Fruit fly (Drosophila melanogaster) whole organism, prepupa: ENCODE data around the gene Mics1.

Experiments used
- Blimp-1 ChIP-seq: fragments of 200-800 bp; sonication (Bioruptor generic); optimal IDR thresholded peaks from 3 replicates; lab custom pipeline; 2017; ENCODE audit warnings: missing biosample characterization, missing genetic modification characterization, mild to moderate bottlenecking, moderate library complexity, missing genetic modification reagents
- CG10631 ChIP-seq: fragments of 200-800 bp; sonication (Bioruptor generic); optimal IDR thresholded peaks from 2 replicates; lab custom pipeline; 2016; ENCODE audit warnings: missing biosample characterization, missing genetic modification characterization
- CG10669 ChIP-seq: fragments of 200-800 bp; sonication (Bioruptor generic); optimal IDR thresholded peaks from 3 replicates; lab custom pipeline; 2018; ENCODE audit warnings: missing biosample characterization, mild to moderate bottlenecking, missing genetic modification characterization, moderate library complexity
- CG11294 ChIP-seq: fragments of 200-800 bp; sonication (Bioruptor generic); IDR thresholded peaks from 2 replicates; pipeline ENCODE4 v1.3.6; 2022; ENCODE audit warnings: missing biosample characterization, missing genetic modification characterization
- CG11762 ChIP-seq: fragments of 200-800 bp; sonication (Bioruptor generic); optimal IDR thresholded peaks from 3 replicates; lab custom pipeline; 2016; ENCODE audit warnings: missing biosample characterization, missing genetic modification characterization; ENCODE audit not compliant: insufficient read depth
- CG11902 ChIP-seq: fragments of 200-800 bp; sonication (Bioruptor generic); optimal IDR thresholded peaks from 3 replicates; lab custom pipeline; 2016; ENCODE audit warnings: missing biosample characterization, missing genetic modification characterization
- CG15336 ChIP-seq: fragments of 200-800 bp; sonication (Bioruptor generic); IDR thresholded peaks from 2 replicates; pipeline ENCODE4 v1.3.6; 2022; ENCODE audit warnings: missing biosample characterization, missing genetic modification characterization
- CG1621 ChIP-seq: fragments of 200-800 bp; sonication (Bioruptor generic); optimal IDR thresholded peaks from 3 replicates; lab custom pipeline; 2018; ENCODE audit warnings: missing biosample characterization, mild to moderate bottlenecking, missing genetic modification characterization
- CG16779 ChIP-seq: fragments of 200-800 bp; sonication (Bioruptor generic); optimal IDR thresholded peaks from 3 replicates; lab custom pipeline; 2017; ENCODE audit warnings: missing biosample characterization, mild to moderate bottlenecking, missing genetic modification characterization
- CG3032 ChIP-seq: fragments of 200-800 bp; optimal IDR thresholded peaks from 2 replicates; lab custom pipeline; 2019; ENCODE audit warnings: missing biosample characterization, mild to moderate bottlenecking, missing genetic modification characterization, moderate library complexity
- CG31627 ChIP-seq: fragments of 200-800 bp; sonication (Bioruptor generic); optimal IDR thresholded peaks from 3 replicates; lab custom pipeline; 2016; ENCODE audit warnings: missing biosample characterization, missing genetic modification characterization
- CG34406 ChIP-seq: fragments of 200-800 bp; sonication (Bioruptor generic); optimal IDR thresholded peaks from 3 replicates; lab custom pipeline; 2016; ENCODE audit warnings: missing biosample characterization, missing genetic modification characterization
- CG3919 ChIP-seq: fragments of 200-800 bp; sonication (Bioruptor generic); optimal IDR thresholded peaks from 3 replicates; lab custom pipeline; 2016; ENCODE audit warnings: missing biosample characterization, missing genetic modification characterization
- CG4318 ChIP-seq: fragments of 200-800 bp; sonication (Bioruptor generic); optimal IDR thresholded peaks from 3 replicates; lab custom pipeline; 2017; ENCODE audit warnings: missing biosample characterization, mild to moderate bottlenecking, missing genetic modification characterization
- CG6163 ChIP-seq: fragments of 200-800 bp; sonication (Bioruptor generic); IDR thresholded peaks from 3 replicates; pipeline ENCODE4 v1.3.6; 2022; ENCODE audit warnings: missing biosample characterization, missing genetic modification characterization
- CG6276 ChIP-seq: fragments of 200-800 bp; sonication (Bioruptor generic); optimal IDR thresholded peaks from 2 replicates; lab custom pipeline; 2017; ENCODE audit warnings: missing biosample characterization, mild to moderate bottlenecking, missing genetic modification characterization
- CG6808 ChIP-seq: fragments of 200-800 bp; sonication (Bioruptor generic); optimal IDR thresholded peaks from 3 replicates; lab custom pipeline; 2017; ENCODE audit warnings: missing biosample characterization, missing genetic modification characterization, mild to moderate bottlenecking, moderate library complexity, missing genetic modification reagents
- CG6854 ChIP-seq: fragments of 200-800 bp; sonication (Bioruptor generic); optimal IDR thresholded peaks from 2 replicates; lab custom pipeline; 2017; ENCODE audit warnings: missing biosample characterization, mild to moderate bottlenecking, missing genetic modification characterization
- CG7368 ChIP-seq: fragments of 200-800 bp; sonication (Bioruptor generic); optimal IDR thresholded peaks from 3 replicates; lab custom pipeline; 2016; ENCODE audit warnings: missing biosample characterization, missing genetic modification characterization
- CG8119 ChIP-seq: fragments of 200-800 bp; sonication (Bioruptor generic); IDR thresholded peaks from 3 replicates; pipeline ENCODE4 v1.3.6; 2022; ENCODE audit warnings: missing biosample characterization, missing genetic modification characterization
- CG8319 ChIP-seq: fragments of 200-800 bp; sonication (Bioruptor generic); optimal IDR thresholded peaks from 3 replicates; lab custom pipeline; 2016; ENCODE audit warnings: missing biosample characterization, missing genetic modification characterization
- CG9139 ChIP-seq: fragments of 200-800 bp; sonication (Bioruptor generic); optimal IDR thresholded peaks from 3 replicates; lab custom pipeline; 2017; ENCODE audit warnings: missing biosample characterization, mild to moderate bottlenecking, missing genetic modification characterization
- Eip75B ChIP-seq: fragments of 200-800 bp; sonication (Bioruptor generic); optimal IDR thresholded peaks from 3 replicates; lab custom pipeline; 2016; ENCODE audit warnings: missing biosample characterization, missing genetic modification characterization
- Eip78C ChIP-seq: fragments of 200-800 bp; sonication (Bioruptor generic); peaks from one replicate; lab custom pipeline; 2016; ENCODE audit warnings: missing biosample characterization, missing genetic modification characterization
- Hr38 ChIP-seq: sonication (Bioruptor generic); optimal IDR thresholded peaks from 2 replicates; lab custom pipeline; 2016; ENCODE audit warnings: missing biosample characterization, missing genetic modification characterization
- Hr39 ChIP-seq: fragments of 200-800 bp; sonication (Bioruptor generic); optimal IDR thresholded peaks from 2 replicates; lab custom pipeline; 2016; ENCODE audit warnings: missing biosample characterization, missing genetic modification characterization
- Hr4 ChIP-seq: fragments of 200-800 bp; sonication (Bioruptor generic); optimal IDR thresholded peaks from 3 replicates; lab custom pipeline; 2016; ENCODE audit warnings: missing biosample characterization, missing genetic modification characterization
- Lpt ChIP-seq: fragments of 200-800 bp; sonication (Bioruptor generic); optimal IDR thresholded peaks from 3 replicates; lab custom pipeline; 2016; ENCODE audit warnings: missing biosample characterization, missing genetic modification characterization
- Met ChIP-seq: fragments of 200-800 bp; sonication (Bioruptor generic); optimal IDR thresholded peaks from 3 replicates; lab custom pipeline; 2016; ENCODE audit warnings: missing biosample characterization, missing genetic modification characterization
- OdsH ChIP-seq: fragments of 200-800 bp; sonication (Bioruptor generic); optimal IDR thresholded peaks from 3 replicates; lab custom pipeline; 2016; ENCODE audit warnings: missing biosample characterization, missing genetic modification characterization
- Smox ChIP-seq: fragments of 200-800 bp; sonication (Bioruptor generic); optimal IDR thresholded peaks from 3 replicates; lab custom pipeline; 2016; ENCODE audit warnings: missing biosample characterization, missing genetic modification characterization
- Sox14 ChIP-seq: fragments of 200-800 bp; sonication (Bioruptor generic); optimal IDR thresholded peaks from 3 replicates; lab custom pipeline; 2016; ENCODE audit warnings: missing biosample characterization, missing genetic modification characterization
- achi ChIP-seq: fragments of 200-800 bp; sonication (Bioruptor generic); optimal IDR thresholded peaks from 3 replicates; lab custom pipeline; 2016; ENCODE audit warnings: missing biosample characterization, missing genetic modification characterization
- acj6 ChIP-seq: fragments of 200-800 bp; sonication (Bioruptor generic); optimal IDR thresholded peaks from 3 replicates; lab custom pipeline; 2016; ENCODE audit warnings: missing biosample characterization, missing genetic modification characterization
- cyc ChIP-seq: fragments of 200-800 bp; sonication (Bioruptor generic); optimal IDR thresholded peaks from 3 replicates; lab custom pipeline; 2016; ENCODE audit warnings: missing biosample characterization, missing genetic modification characterization
- dac ChIP-seq: fragments of 200-800 bp; sonication (Bioruptor generic); optimal IDR thresholded peaks from 2 replicates; lab custom pipeline; 2017; ENCODE audit warnings: missing biosample characterization, mild to moderate bottlenecking, missing genetic modification characterization
- dsx ChIP-seq: fragments of 200-800 bp; optimal IDR thresholded peaks from 3 replicates; lab custom pipeline; 2019; ENCODE audit warnings: missing biosample characterization, mild to moderate bottlenecking, missing genetic modification characterization, moderate library complexity; ENCODE audit not compliant: poor library complexity, severe bottlenecking
- eg ChIP-seq: fragments of 200-800 bp; sonication (Bioruptor generic); IDR thresholded peaks from 3 replicates; pipeline ENCODE4 v1.3.6; 2022; ENCODE audit warnings: missing biosample characterization, missing genetic modification characterization
- esn ChIP-seq: fragments of 200-800 bp; sonication (Bioruptor generic); optimal IDR thresholded peaks from 2 replicates; lab custom pipeline; 2016; ENCODE audit warnings: missing biosample characterization, mild to moderate bottlenecking, missing genetic modification characterization, moderate library complexity
- fd59A ChIP-seq: fragments of 200-800 bp; sonication (Bioruptor generic); optimal IDR thresholded peaks from 2 replicates; lab custom pipeline; 2017; ENCODE audit warnings: missing biosample characterization, mild to moderate bottlenecking, missing genetic modification characterization, missing genetic modification reagents
- fd85E ChIP-seq: fragments of 200-800 bp; sonication (Bioruptor generic); optimal IDR thresholded peaks from 3 replicates; lab custom pipeline; 2016; ENCODE audit warnings: missing biosample characterization, missing genetic modification characterization
- fkh ChIP-seq: fragments of 200-800 bp; sonication (Bioruptor generic); optimal IDR thresholded peaks from 3 replicates; lab custom pipeline; 2017; ENCODE audit warnings: missing biosample characterization, mild to moderate bottlenecking, missing genetic modification characterization, moderate library complexity
- net ChIP-seq: fragments of 200-800 bp; sonication (Bioruptor generic); optimal IDR thresholded peaks from 3 replicates; lab custom pipeline; 2016; ENCODE audit warnings: missing biosample characterization, missing genetic modification characterization
- pdm3 ChIP-seq: fragments of 200-800 bp; sonication (Bioruptor generic); optimal IDR thresholded peaks from 3 replicates; lab custom pipeline; 2016; ENCODE audit warnings: missing biosample characterization, missing genetic modification characterization
- salr ChIP-seq, 2 experiments: fragments of 200-800 bp; sonication (Bioruptor generic); optimal IDR thresholded peaks; 3 replicates each; lab custom pipeline; 2016 to 2018; ENCODE audit warnings: missing biosample characterization in 2 of 2, missing genetic modification characterization in 2 of 2, mild to moderate bottlenecking in 1 of 2
- spab ChIP-seq: fragments of 200-800 bp; sonication (Bioruptor generic); optimal IDR thresholded peaks from 2 replicates; lab custom pipeline; 2017; ENCODE audit warnings: missing biosample characterization, mild to moderate bottlenecking, missing genetic modification characterization, missing genetic modification reagents
- ss ChIP-seq, 2 experiments: fragments of 200-800 bp; sonication (Bioruptor generic); optimal IDR thresholded peaks; 2 replicates in 1 of 2; 3 replicates in 1 of 2; lab custom pipeline; 2017 to 2018; ENCODE audit warnings: mild to moderate bottlenecking in 2 of 2, missing biosample characterization in 2 of 2, missing genetic modification characterization in 2 of 2, moderate library complexity in 1 of 2
- svp ChIP-seq: fragments of 200-800 bp; sonication (Bioruptor generic); peaks from one replicate; lab custom pipeline; 2016; ENCODE audit warnings: missing biosample characterization, missing genetic modification characterization

Gene Mics1

dm6 chr3R:7491453-7491853 is 10.7 kb downstream of the Mics1 start:
- TF ChIP-seq dsx (GFP tag; lab: Kevin White, UChicago) (no peak), CG1621 (no peak), CG15336 (GFP tag; lab: Robert Waterston, UW) (0 out of 2 replicates have a peak, but pooled peaks have one; percentile 6), CG10669 (GFP tag; lab: Kevin White, UChicago) (no peak), fd59A (GFP tag; lab: Kevin White, UChicago) (no peak), salr (GFP tag; optimal IDR thresholded peaks at IDR 0.05; lab: Kevin White, UChicago) (no peak), dac (GFP tag; lab: Kevin White, UChicago) (no peak), fd85E (peak; percentile 16), Sox14 (no peak), achi (GFP tag; lab: Kevin White, UChicago) (no peak), Smox (no peak), CG6854 (GFP tag; lab: Kevin White, UChicago) (peak; percentile 48), CG3919 (GFP tag; lab: Kevin White, UChicago) (no peak), fkh (GFP tag; lab: Kevin White, UChicago) (peak; percentile 28), Hr4 (GFP tag; lab: Kevin White, UChicago) (no peak), CG10631 (GFP tag; lab: Kevin White, UChicago) (no peak)
- TF ChIP-seq, all 60 proteins: peak for 4

- peak; percentile 61 for TF ChIP-seq cyc (GFP tag; lab: Kevin White, UChicago)
- no peak for TF ChIP-seq fd85E
- TF ChIP-seq CG31627 (GFP tag; lab: Kevin White, UChicago): peak; percentile 72
- peak; percentile 60 for TF ChIP-seq CG7368 (GFP tag; lab: Kevin White, UChicago)
- peak; percentile 42 for TF ChIP-seq CG6808 (GFP tag; lab: Kevin White, UChicago)
- TF ChIP-seq dsx (GFP tag; lab: Kevin White, UChicago): peak; percentile 47
- peak; percentile 81 for TF ChIP-seq achi (GFP tag; lab: Kevin White, UChicago)
- TF ChIP-seq CG15336 (GFP tag; lab: Robert Waterston, UW): peak; percentile 83
- peak; percentile 89 for TF ChIP-seq OdsH (GFP tag; lab: Kevin White, UChicago)
- no peak for TF ChIP-seq CG9139 (GFP tag; lab: Kevin White, UChicago)
- no peak for TF ChIP-seq Hr38 (GFP tag; lab: Kevin White, UChicago)
- TF ChIP-seq CG10631 (GFP tag; lab: Kevin White, UChicago): peak; percentile 79
- peak; percentile 66 for TF ChIP-seq CG8319
- peak; percentile 69 for TF ChIP-seq CG3032 (tag; lab: Kevin White, UChicago)
- TF ChIP-seq pdm3 (GFP tag; lab: Kevin White, UChicago): peak; percentile 84
- peak; percentile 74 for TF ChIP-seq Met (GFP tag; lab: Kevin White, UChicago)
- TF ChIP-seq spab: peak; percentile 46
- peak; percentile 88 for TF ChIP-seq esn (GFP tag; lab: Kevin White, UChicago)
- TF ChIP-seq CG11902 (GFP tag; lab: Kevin White, UChicago): peak; percentile 59
- peak; percentile 56 for TF ChIP-seq Lpt (GFP tag; lab: Kevin White, UChicago)
- TF ChIP-seq CG4318 (GFP tag; lab: Kevin White, UChicago): peak; percentile 88
- TF ChIP-seq CG34406: peak; percentile 81
- peak; percentile 84 for TF ChIP-seq CG6276 (GFP tag; lab: Kevin White, UChicago)
- peak; percentile 51 for TF ChIP-seq Eip75B
- peak; percentile 40 for TF ChIP-seq CG11294
- TF ChIP-seq CG10669 (GFP tag; lab: Kevin White, UChicago): peak; percentile 45
- no peak for TF ChIP-seq CG16779 (tag; lab: Kevin White, UChicago)
- peak in 1 of 2 experiments; percentile 60 for TF ChIP-seq ss (GFP tag; optimal IDR thresholded peaks at IDR 0.05; lab: Kevin White, UChicago)
- peak; percentile 74 for TF ChIP-seq Hr39 (GFP tag; lab: Kevin White, UChicago)
- peak; percentile 76 for TF ChIP-seq eg
- TF ChIP-seq dac (GFP tag; lab: Kevin White, UChicago): peak; percentile 44
- TF ChIP-seq CG8119 (GFP tag; lab: Robert Waterston, UW): peak; percentile 86
- peak; percentile 27 for TF ChIP-seq fd59A (GFP tag; lab: Kevin White, UChicago)
- peak; percentile 97 for TF ChIP-seq Eip78C (GFP tag; lab: Kevin White, UChicago)
- peak; percentile 56; the same call in 2 of the 3 replicates for TF ChIP-seq CG6163 (GFP tag; lab: Robert Waterston, UW)
- TF ChIP-seq Hr4 (GFP tag; lab: Kevin White, UChicago): peak; percentile 90
- TF ChIP-seq Blimp-1 (GFP tag; lab: Kevin White, UChicago): peak; percentile 29
- TF ChIP-seq acj6 (GFP tag; lab: Kevin White, UChicago): peak; percentile 85
- TF ChIP-seq CG11762: peak; percentile 78
- TF ChIP-seq CG6854 (GFP tag; lab: Kevin White, UChicago): peak; percentile 15
- TF ChIP-seq salr (GFP tag; optimal IDR thresholded peaks at IDR 0.05; lab: Kevin White, UChicago): peak in 1 of 2 experiments; percentile 87
- peak; percentile 88 for TF ChIP-seq svp (GFP tag; lab: Kevin White, UChicago)
- TF ChIP-seq net: peak; percentile 81
Observed at dm6 chr3R:7490884-7491283, 11.3 kb downstream of the Mics1 start.
